Worm (Caenorhabditis elegans) whole organism, L1 larva: ENCODE data around the gene dtmk-1.
A peak's percentile ranks its signal among the peaks of the same experiment; 100 is the strongest.

ENCODE experiments used
- ama-1 ChIP-seq: fragments of 150-350 bp; optimal IDR thresholded peaks from 2 replicates; lab custom pipeline; 2014
- ceh-82 ChIP-seq, 3 experiments: fragments of 150-350 bp in 1 of 3; sonication (generic microtip) in 2 of 3; optimal IDR thresholded peaks; 2 replicates each; lab custom pipeline; 2014 to 2017; ENCODE audit warnings: missing biosample characterization in 3 of 3, missing genetic modification characterization in 3 of 3
- ceh-90 ChIP-seq: sonication (generic microtip); optimal IDR thresholded peaks from 2 replicates; lab custom pipeline; 2016; ENCODE audit warnings: missing genetic modification characterization, missing compliant biosample characterization
- efl-1 ChIP-seq, 4 experiments: fragments of 150-350 bp; optimal IDR thresholded peaks in 3 of 4; peaks in 1 of 4; 1 replicate in 1 of 4; 2 replicates in 3 of 4; lab custom pipeline; 2014; ENCODE audit warnings: missing biosample characterization in 2 of 4, missing genetic modification characterization in 2 of 4, missing genetic modification reagents in 2 of 4
- efl-3 ChIP-seq: fragments of 200-800 bp; sonication (Bioruptor generic); optimal IDR thresholded peaks from 2 replicates; lab custom pipeline; 2018; ENCODE audit warnings: mild to moderate bottlenecking, missing genetic modification characterization, missing compliant biosample characterization
- elt-2 ChIP-seq: sonication (generic microtip); optimal IDR thresholded peaks from 2 replicates; lab custom pipeline; 2016; ENCODE audit warnings: missing genetic modification characterization, mild to moderate bottlenecking, inconsistent platforms, missing compliant biosample characterization, missing genetic modification reagents
- fkh-10 ChIP-seq: sonication (generic microtip); optimal IDR thresholded peaks from 2 replicates; lab custom pipeline; 2017; ENCODE audit warnings: missing biosample characterization, missing genetic modification reagents, missing genetic modification characterization
- fkh-4 ChIP-seq: sonication (generic microtip); optimal IDR thresholded peaks from 2 replicates; lab custom pipeline; 2016; ENCODE audit warnings: missing compliant biosample characterization, missing genetic modification characterization, borderline replicate concordance
- grh-1 ChIP-seq: fragments of 200-800 bp; sonication (Bioruptor generic); IDR thresholded peaks from 2 replicates; pipeline ENCODE4 v1.3.6; 2022; ENCODE audit warnings: missing genetic modification reagents, missing genetic modification characterization, missing compliant biosample characterization
- hpl-2 ChIP-seq: fragments of 150-350 bp; optimal IDR thresholded peaks from 2 replicates; lab custom pipeline; 2014; ENCODE audit warnings: missing biosample characterization, missing genetic modification reagents, missing genetic modification characterization
- isw-1 ChIP-seq: fragments of 200-800 bp; sonication (Bioruptor generic); IDR thresholded peaks from 2 replicates; pipeline ENCODE4 v1.3.6; 2022; ENCODE audit warnings: missing genetic modification characterization, missing compliant biosample characterization
- lin-15B ChIP-seq: fragments of 150-350 bp; sonication (generic microtip); optimal IDR thresholded peaks from 3 replicates; lab custom pipeline; 2014; ENCODE audit warnings: missing biosample characterization, missing genetic modification characterization
- lin-35 ChIP-seq, 2 experiments: fragments of 150-350 bp; optimal IDR thresholded peaks; 2 replicates each; lab custom pipeline; 2014; ENCODE audit warnings: missing biosample characterization in 2 of 2, missing genetic modification characterization in 2 of 2, missing genetic modification reagents in 2 of 2
- lir-3 ChIP-seq: sonication (generic microtip); optimal IDR thresholded peaks from 2 replicates; lab custom pipeline; 2016; ENCODE audit warnings: mild to moderate bottlenecking, missing genetic modification characterization, moderate library complexity, missing compliant biosample characterization; ENCODE audit not compliant: poor library complexity
- lsy-2 ChIP-seq, 2 experiments: fragments of 150-350 bp; optimal IDR thresholded peaks; 2 replicates each; lab custom pipeline; 2014; ENCODE audit warnings: missing biosample characterization in 2 of 2, missing genetic modification characterization in 2 of 2
- mdl-1 ChIP-seq, 2 experiments: fragments of 150-350 bp; optimal IDR thresholded peaks; 2 replicates each; lab custom pipeline; 2014 to 2017; ENCODE audit warnings: missing biosample characterization in 2 of 2, missing genetic modification characterization in 2 of 2, inconsistent platforms in 1 of 2
- mef-2 ChIP-seq: fragments of 150-350 bp; optimal IDR thresholded peaks from 2 replicates; lab custom pipeline; 2014; ENCODE audit warnings: missing biosample characterization, missing genetic modification characterization
- mep-1 ChIP-seq: fragments of 150-350 bp; optimal IDR thresholded peaks from 2 replicates; lab custom pipeline; 2014; ENCODE audit warnings: missing biosample characterization, missing genetic modification characterization
- nhr-11 ChIP-seq: fragments of 150-350 bp; optimal IDR thresholded peaks from 2 replicates; lab custom pipeline; 2014; ENCODE audit warnings: missing biosample characterization, missing genetic modification characterization
- nhr-12 ChIP-seq: sonication (generic microtip); optimal IDR thresholded peaks from 2 replicates; lab custom pipeline; 2017; ENCODE audit warnings: missing biosample characterization, missing genetic modification characterization
- nhr-19 ChIP-seq: fragments of 200-800 bp; sonication (Bioruptor generic); conservative IDR thresholded peaks from 2 replicates; pipeline ENCODE4 v1.3.6; 2022; ENCODE audit warnings: missing genetic modification characterization, missing compliant biosample characterization
- nhr-20 ChIP-seq: sonication (generic microtip); optimal IDR thresholded peaks from 2 replicates; lab custom pipeline; 2016; ENCODE audit warnings: mild to moderate bottlenecking, missing genetic modification characterization, missing compliant biosample characterization
- nhr-237 ChIP-seq: fragments of 150-350 bp; optimal IDR thresholded peaks from 2 replicates; lab custom pipeline; 2014; ENCODE audit warnings: missing biosample characterization, missing genetic modification characterization
- nhr-71 ChIP-seq: sonication (generic microtip); optimal IDR thresholded peaks from 2 replicates; lab custom pipeline; 2016; ENCODE audit warnings: mild to moderate bottlenecking, missing genetic modification characterization, moderate library complexity, missing compliant biosample characterization
- nhr-76 ChIP-seq: sonication (generic microtip); optimal IDR thresholded peaks from 2 replicates; lab custom pipeline; 2017; ENCODE audit warnings: missing biosample characterization, missing genetic modification characterization
- nhr-85 ChIP-seq: sonication (generic microtip); peaks from one replicate; lab custom pipeline; 2016; ENCODE audit warnings: missing genetic modification characterization, inconsistent platforms, missing compliant biosample characterization
- nhr-90 ChIP-seq: sonication (generic microtip); optimal IDR thresholded peaks from 2 replicates; lab custom pipeline; 2016; ENCODE audit warnings: mild to moderate bottlenecking, missing genetic modification characterization, missing compliant biosample characterization; ENCODE audit not compliant: poor library complexity
- pag-3 ChIP-seq: sonication (generic microtip); optimal IDR thresholded peaks from 2 replicates; lab custom pipeline; 2017; ENCODE audit warnings: missing genetic modification characterization, mild to moderate bottlenecking, missing compliant biosample characterization, antibody characterized with exemption, borderline replicate concordance; ENCODE audit not compliant: insufficient read depth
- pax-3 ChIP-seq: fragments of 200-800 bp; sonication (Bioruptor generic); optimal IDR thresholded peaks from 2 replicates; lab custom pipeline; 2018; ENCODE audit warnings: mild to moderate bottlenecking, missing genetic modification characterization, moderate library complexity, missing compliant biosample characterization
- pqm-1 ChIP-seq: sonication (generic microtip); optimal IDR thresholded peaks from 3 replicates; lab custom pipeline; 2017; ENCODE audit warnings: missing biosample characterization, missing genetic modification characterization
- rnt-1 ChIP-seq: sonication (generic microtip); optimal IDR thresholded peaks from 2 replicates; lab custom pipeline; 2016; ENCODE audit warnings: mild to moderate bottlenecking, missing genetic modification characterization, moderate library complexity, missing compliant biosample characterization
- snpc-4 ChIP-seq: fragments of 150-350 bp; optimal IDR thresholded peaks from 2 replicates; lab custom pipeline; 2014; ENCODE audit warnings: missing biosample characterization, missing genetic modification characterization
- sup-37 ChIP-seq: fragments of 200-800 bp; sonication (Bioruptor generic); optimal IDR thresholded peaks from 2 replicates; lab custom pipeline; 2018; ENCODE audit warnings: mild to moderate bottlenecking, missing genetic modification characterization, missing compliant biosample characterization
- swsn-7 ChIP-seq: sonication (generic microtip); optimal IDR thresholded peaks from 2 replicates; lab custom pipeline; 2016; ENCODE audit warnings: missing genetic modification characterization, missing compliant biosample characterization
- unc-30 ChIP-seq: sonication (generic microtip); optimal IDR thresholded peaks from 2 replicates; lab custom pipeline; 2017; ENCODE audit warnings: missing biosample characterization, missing genetic modification characterization
- xbp-1 ChIP-seq: sonication (generic microtip); optimal IDR thresholded peaks from 2 replicates; lab custom pipeline; 2016; ENCODE audit warnings: missing genetic modification characterization, missing compliant biosample characterization
- zip-4 ChIP-seq: fragments of 200-800 bp; sonication (Bioruptor generic); optimal IDR thresholded peaks from 2 replicates; lab custom pipeline; 2018; ENCODE audit warnings: mild to moderate bottlenecking, missing genetic modification characterization, moderate library complexity, missing compliant biosample characterization

Gene dtmk-1

ce11 chrII:9937611-9938010, 29.3 kb downstream of the dtmk-1 start (continued):
- peak; percentile 62 to 74 for TF ChIP-seq efl-1 (optimal IDR thresholded peaks at IDR 0.05; lab: Kevin White, UChicago)
- peak; percentile 68 to 96 for TF ChIP-seq efl-1 (GFP tag; optimal IDR thresholded peaks at IDR 0.05 in 1 of 2; lab: Kevin White, UChicago)
- TF ChIP-seq snpc-4 (tag; lab: Kevin White, UChicago) = peak; percentile 40
- TF ChIP-seq hpl-2 (GFP tag; lab: Kevin White, UChicago) = no peak
- TF ChIP-seq zip-4 (GFP tag; lab: Kevin White, UChicago) = no peak
- TF ChIP-seq mdl-1 (tag; optimal IDR thresholded peaks at IDR 0.05; lab: Kevin White, UChicago) = peak; percentile 37 to 98
- TF ChIP-seq nhr-11 = peak; percentile 88
- peak; percentile 19 for TF ChIP-seq nhr-237 (tag; lab: Kevin White, UChicago)
- peak; percentile 54 for TF ChIP-seq elt-2
- TF ChIP-seq pag-3 (tag; lab: Kevin White, UChicago) = no peak
- peak; percentile 32 for TF ChIP-seq sup-37 (GFP tag; lab: Kevin White, UChicago)
- TF ChIP-seq pax-3 (tag; lab: Kevin White, UChicago) = no peak
- TF ChIP-seq lin-15B (tag; lab: Kevin White, UChicago) = peak; percentile 11
- peak; percentile 14 to 59 (median 26) for TF ChIP-seq ceh-82 (tag; optimal IDR thresholded peaks at IDR 0.05; lab: Kevin White, UChicago)
- no peak for TF ChIP-seq fkh-10
- TF ChIP-seq mef-2 (tag; lab: Kevin White, UChicago) = no peak
- TF ChIP-seq xbp-1 = peak; percentile 50
- TF ChIP-seq isw-1 (GFP tag; lab: Robert Waterston, UW) = 0 out of 2 replicates have a peak, but pooled peaks have one; percentile 3
- TF ChIP-seq lin-35 (GFP tag; optimal IDR thresholded peaks at IDR 0.05; lab: Kevin White, UChicago) = peak; percentile 75 to 87
- TF ChIP-seq nhr-20 (tag; lab: Kevin White, UChicago) = peak; percentile 94
- TF ChIP-seq ceh-90 = no peak

ce11 chrII:9936859-9937258, 30.0 kb downstream of the dtmk-1 start, which contains the start of gene C05C10.3:
TSS of gene C05C10.3 (minus strand) at chrII:9936893.
- TF ChIP-seq efl-1 (optimal IDR thresholded peaks at IDR 0.05; lab: Kevin White, UChicago) = no peak
- peak in 1 of 2 experiments; percentile 16 for TF ChIP-seq efl-1 (GFP tag; optimal IDR thresholded peaks at IDR 0.05 in 1 of 2; lab: Kevin White, UChicago)
- no peak for TF ChIP-seq efl-3 (GFP tag; lab: Kevin White, UChicago)

ce11 chrII:9935664-9936063, 31.2 kb downstream of the dtmk-1 start:
- no peak for TF ChIP-seq nhr-90 (tag; lab: Kevin White, UChicago)
- no peak for TF ChIP-seq elt-2
- TF ChIP-seq swsn-7 (tag; lab: Kevin White, UChicago) = no peak
- TF ChIP-seq nhr-12 (tag; lab: Kevin White, UChicago) = no peak
- no peak for TF ChIP-seq fkh-4 (tag; lab: Kevin White, UChicago)
- no peak for TF ChIP-seq mep-1 (tag; lab: Kevin White, UChicago)
- peak; percentile 62 for TF ChIP-seq nhr-85 (tag; lab: Kevin White, UChicago)

- TF ChIP-seq sup-37 (GFP tag; lab: Kevin White, UChicago) (no peak), lin-35 (GFP tag; optimal IDR thresholded peaks at IDR 0.05; lab: Kevin White, UChicago) (peak in 1 of 2 experiments; percentile 11), lir-3 (tag; lab: Kevin White, UChicago) (no peak), nhr-19 (peak; percentile 19; the same call in 1 of the 2 replicates), efl-1 (optimal IDR thresholded peaks at IDR 0.05; lab: Kevin White, UChicago) (no peak), efl-1 (GFP tag; optimal IDR thresholded peaks at IDR 0.05 in 1 of 2; lab: Kevin White, UChicago) (peak in 1 of 2 experiments; percentile 57), pqm-1 (tag; lab: Kevin White, UChicago) (no peak), elt-2 (peak; percentile 63), ama-1 (lab: Kevin White, UChicago) (peak; percentile 54), rnt-1 (tag; lab: Kevin White, UChicago) (peak; percentile 0), nhr-85 (tag; lab: Kevin White, UChicago) (peak; percentile 37), nhr-71 (tag; lab: Kevin White, UChicago) (peak; percentile 70), grh-1 (no peak), unc-30 (no peak), nhr-76 (tag; lab: Kevin White, UChicago) (no peak), lsy-2 (tag; optimal IDR thresholded peaks at IDR 0.05; lab: Kevin White, UChicago) (peak in 1 of 2 experiments; percentile 14)
Observed at ce11 chrII:9935044-9935599, 31.8 kb downstream of the dtmk-1 start.
